Worm (Caenorhabditis elegans) whole organism, young adult: ENCODE data around the gene dpm-3.

ENCODE experiments used
- B0261.1 ChIP-seq: sonication (generic microtip); optimal IDR thresholded peaks from 2 replicates; lab custom pipeline; 2016; ENCODE audit warnings: mild to moderate bottlenecking, missing genetic modification characterization, moderate library complexity, missing compliant biosample characterization
- C06A6.2 ChIP-seq: fragments of 200-800 bp; sonication (Bioruptor generic); conservative IDR thresholded peaks from 2 replicates; pipeline ENCODE4 v1.3.6; 2022; ENCODE audit warnings: missing genetic modification characterization, missing compliant biosample characterization
- D2030.7 ChIP-seq: fragments of 200-800 bp; sonication (Bioruptor generic); IDR thresholded peaks from 2 replicates; pipeline ENCODE4 v1.3.6; 2022; ENCODE audit warnings: missing genetic modification reagents, missing genetic modification characterization, missing compliant biosample characterization
- F23B12.7 ChIP-seq: sonication (generic microtip); optimal IDR thresholded peaks from 2 replicates; lab custom pipeline; 2017; ENCODE audit warnings: missing genetic modification characterization, mild to moderate bottlenecking, missing compliant biosample characterization, antibody characterized with exemption, moderate library complexity; ENCODE audit not compliant: insufficient read depth
- F49E8.2 ChIP-seq: sonication (generic microtip); optimal IDR thresholded peaks from 3 replicates; lab custom pipeline; 2017; ENCODE audit warnings: missing genetic modification characterization, mild to moderate bottlenecking, missing compliant biosample characterization, antibody characterized with exemption, moderate library complexity; ENCODE audit not compliant: insufficient read depth
- F57A8.1 ChIP-seq: fragments of 200-800 bp; sonication (Bioruptor generic); optimal IDR thresholded peaks from 2 replicates; lab custom pipeline; 2018; ENCODE audit warnings: mild to moderate bottlenecking, missing genetic modification characterization, moderate library complexity, missing compliant biosample characterization
- Y56A3A.18 ChIP-seq: fragments of 200-800 bp; sonication (Bioruptor generic); IDR thresholded peaks from 2 replicates; pipeline ENCODE4 v1.3.6; 2022; ENCODE audit warnings: missing genetic modification reagents, missing genetic modification characterization, missing compliant biosample characterization
- Y79H2A.3 ChIP-seq: fragments of 200-800 bp; sonication (Bioruptor generic); conservative IDR thresholded peaks from 2 replicates; pipeline ENCODE4 v1.3.6; 2022; ENCODE audit warnings: missing genetic modification reagents, missing genetic modification characterization, missing compliant biosample characterization
- Y95B8A.8 ChIP-seq: fragments of 200-800 bp; sonication (Bioruptor generic); IDR thresholded peaks from 2 replicates; pipeline ENCODE4 v1.3.6; 2022; ENCODE audit warnings: missing genetic modification reagents, missing genetic modification characterization, missing compliant biosample characterization
- akir-1 ChIP-seq: fragments of 200-800 bp; sonication (Bioruptor generic); optimal IDR thresholded peaks from 2 replicates; lab custom pipeline; 2018; ENCODE audit warnings: mild to moderate bottlenecking, missing genetic modification characterization, moderate library complexity, missing compliant biosample characterization
- aptf-3 ChIP-seq: fragments of 200-800 bp; sonication (Bioruptor generic); IDR thresholded peaks from 2 replicates; pipeline ENCODE4 v1.3.6; 2022; ENCODE audit warnings: missing genetic modification characterization, missing compliant biosample characterization
- athp-1 ChIP-seq: sonication (generic microtip); optimal IDR thresholded peaks from 2 replicates; lab custom pipeline; 2017; ENCODE audit warnings: mild to moderate bottlenecking, missing genetic modification characterization, missing compliant biosample characterization
- attf-3 ChIP-seq: fragments of 200-800 bp; sonication (Bioruptor generic); conservative IDR thresholded peaks from 2 replicates; pipeline ENCODE4 v1.3.6; 2022; ENCODE audit warnings: missing genetic modification reagents, missing genetic modification characterization, missing compliant biosample characterization
- bed-1 ChIP-seq: fragments of 200-800 bp; sonication (Bioruptor generic); IDR thresholded peaks from 2 replicates; pipeline ENCODE4 v1.3.6; 2022; ENCODE audit warnings: missing genetic modification reagents, missing genetic modification characterization, missing compliant biosample characterization
- bed-2 ChIP-seq: fragments of 200-800 bp; sonication (Bioruptor generic); IDR thresholded peaks from 2 replicates; pipeline ENCODE4 v1.3.6; 2022; ENCODE audit warnings: missing genetic modification reagents, missing genetic modification characterization, missing compliant biosample characterization
- cebp-1 ChIP-seq, 2 experiments: fragments of 200-800 bp in 1 of 2; sonication (Bioruptor generic) in 1 of 2; sonication (generic microtip) in 1 of 2; IDR thresholded peaks in 1 of 2; optimal IDR thresholded peaks in 1 of 2; 2 replicates each; pipeline versions ENCODE4 v1.3.6 to Lab custom; 2017 to 2022; ENCODE audit warnings: missing compliant biosample characterization in 2 of 2, missing genetic modification characterization in 2 of 2, mild to moderate bottlenecking in 1 of 2, missing genetic modification reagents in 1 of 2, moderate library complexity in 1 of 2
- ceh-91 ChIP-seq: fragments of 200-800 bp; sonication (Bioruptor generic); IDR thresholded peaks from 2 replicates; pipeline ENCODE4 v1.3.6; 2022; ENCODE audit warnings: missing genetic modification reagents, missing genetic modification characterization, missing compliant biosample characterization
- dpff-1 ChIP-seq: sonication (generic microtip); optimal IDR thresholded peaks from 2 replicates; lab custom pipeline; 2017; ENCODE audit warnings: mild to moderate bottlenecking, missing genetic modification characterization, missing compliant biosample characterization
- hlh-12 ChIP-seq: sonication (generic microtip); optimal IDR thresholded peaks from 2 replicates; lab custom pipeline; 2016; ENCODE audit warnings: missing genetic modification characterization, missing compliant biosample characterization
- hlh-26 ChIP-seq: fragments of 200-800 bp; sonication (Bioruptor generic); conservative IDR thresholded peaks from 2 replicates; pipeline ENCODE4 v1.3.6; 2022; ENCODE audit warnings: missing genetic modification reagents, missing genetic modification characterization, missing compliant biosample characterization
- hmg-1.2 ChIP-seq: fragments of 200-800 bp; sonication (Bioruptor generic); IDR thresholded peaks from 2 replicates; pipeline ENCODE4 v1.3.6; 2022; ENCODE audit warnings: missing genetic modification reagents, missing genetic modification characterization, missing compliant biosample characterization
- hrde-1 ChIP-seq: sonication (generic microtip); optimal IDR thresholded peaks from 2 replicates; lab custom pipeline; 2016; ENCODE audit warnings: missing genetic modification characterization, mild to moderate bottlenecking, missing compliant biosample characterization, moderate library complexity, missing genotype, missing genetic modification reagents, borderline replicate concordance
- hsf-1 ChIP-seq: fragments of 200-800 bp; sonication (Bioruptor generic); IDR thresholded peaks from 2 replicates; pipeline ENCODE4 v1.3.6; 2022; ENCODE audit warnings: missing genetic modification reagents, missing genetic modification characterization, missing compliant biosample characterization
- lag-1 ChIP-seq: fragments of 200-800 bp; sonication (Bioruptor generic); IDR thresholded peaks from 2 replicates; pipeline ENCODE4 v1.3.6; 2022; ENCODE audit warnings: missing genetic modification reagents, missing genetic modification characterization, missing compliant biosample characterization
- lin-26 ChIP-seq: fragments of 200-800 bp; sonication (Bioruptor generic); IDR thresholded peaks from 2 replicates; pipeline ENCODE4 v1.3.6; 2022; ENCODE audit warnings: missing genetic modification reagents, missing genetic modification characterization, missing compliant biosample characterization
- lin-35 ChIP-seq, 3 experiments: fragments of 150-350 bp in 2 of 3; sonication (generic microtip) in 1 of 3; optimal IDR thresholded peaks; 2 replicates each; lab custom pipeline; 2014 to 2018; ENCODE audit warnings: missing biosample characterization in 3 of 3, missing genetic modification characterization in 3 of 3, missing genetic modification reagents in 3 of 3
- lin-40 ChIP-seq: sonication (generic microtip); optimal IDR thresholded peaks from 2 replicates; lab custom pipeline; 2016; ENCODE audit warnings: missing genetic modification characterization, mild to moderate bottlenecking, missing compliant biosample characterization, missing genotype, missing genetic modification reagents
- lin-54 ChIP-seq: fragments of 200-800 bp; sonication (Bioruptor generic); optimal IDR thresholded peaks from 2 replicates; lab custom pipeline; 2018; ENCODE audit warnings: mild to moderate bottlenecking, missing genetic modification characterization, missing compliant biosample characterization
- lsy-27 ChIP-seq: sonication (generic microtip); optimal IDR thresholded peaks from 2 replicates; lab custom pipeline; 2017; ENCODE audit warnings: missing genetic modification characterization, mild to moderate bottlenecking, missing compliant biosample characterization, antibody characterized with exemption, missing genotype, borderline replicate concordance; ENCODE audit not compliant: insufficient read depth
- madf-3 ChIP-seq: fragments of 200-800 bp; sonication (Bioruptor generic); IDR thresholded peaks from 2 replicates; pipeline ENCODE4 v1.3.6; 2022; ENCODE audit warnings: missing genetic modification reagents, missing genetic modification characterization, missing compliant biosample characterization
- nhr-120 ChIP-seq: fragments of 200-800 bp; sonication (Bioruptor generic); IDR thresholded peaks from 2 replicates; pipeline ENCODE4 v1.3.6; 2022; ENCODE audit warnings: missing genetic modification characterization, missing compliant biosample characterization
- nhr-179 ChIP-seq: sonication (generic microtip); optimal IDR thresholded peaks from 2 replicates; lab custom pipeline; 2016; ENCODE audit warnings: mild to moderate bottlenecking, missing genetic modification characterization, missing compliant biosample characterization
- nhr-80 ChIP-seq: sonication (generic microtip); optimal IDR thresholded peaks from 2 replicates; lab custom pipeline; 2016; ENCODE audit warnings: missing genetic modification characterization, missing compliant biosample characterization
- pha-4 ChIP-seq: fragments of 150-350 bp; sonication (generic microtip); optimal IDR thresholded peaks from 2 replicates; lab custom pipeline; 2014; ENCODE audit warnings: missing biosample characterization, missing genetic modification reagents, missing genetic modification characterization
- repo-1 ChIP-seq: sonication (generic microtip); optimal IDR thresholded peaks from 2 replicates; lab custom pipeline; 2017; ENCODE audit warnings: mild to moderate bottlenecking, missing genetic modification characterization, missing compliant biosample characterization
- snpc-1.3 ChIP-seq: sonication (generic microtip); optimal IDR thresholded peaks from 2 replicates; lab custom pipeline; 2017; ENCODE audit warnings: missing genetic modification characterization, mild to moderate bottlenecking, missing compliant biosample characterization, antibody characterized with exemption, moderate library complexity, missing genotype, missing genetic modification reagents; ENCODE audit not compliant: insufficient read depth
- snpc-3.4 ChIP-seq: sonication (generic microtip); optimal IDR thresholded peaks from 2 replicates; lab custom pipeline; 2017; ENCODE audit warnings: missing genetic modification characterization, mild to moderate bottlenecking, missing compliant biosample characterization, antibody characterized with exemption, moderate library complexity, missing genotype, missing genetic modification reagents
- snpc-4 ChIP-seq, 5 experiments: fragments of 150-350 bp in 1 of 5; sonication (generic microtip) in 4 of 5; optimal IDR thresholded peaks; 2 replicates each; lab custom pipeline; 2014 to 2018; ENCODE audit warnings: missing genetic modification characterization in 5 of 5, missing biosample characterization in 3 of 5, antibody characterized with exemption in 2 of 5, mild to moderate bottlenecking in 2 of 5, missing compliant biosample characterization in 2 of 5, missing genotype in 2 of 5, moderate library complexity in 2 of 5, missing genetic modification reagents in 1 of 5
- sptf-2 ChIP-seq: fragments of 200-800 bp; sonication (Bioruptor generic); optimal IDR thresholded peaks from 2 replicates; lab custom pipeline; 2018; ENCODE audit warnings: mild to moderate bottlenecking, missing genetic modification characterization, missing compliant biosample characterization
- tbp1 ChIP-seq: fragments of 200-800 bp; sonication (Bioruptor generic); optimal IDR thresholded peaks from 2 replicates; lab custom pipeline; 2018; ENCODE audit warnings: mild to moderate bottlenecking, missing genetic modification characterization, missing compliant biosample characterization
- tlf-1 ChIP-seq: fragments of 200-800 bp; sonication (Bioruptor generic); optimal IDR thresholded peaks from 2 replicates; lab custom pipeline; 2018; ENCODE audit warnings: mild to moderate bottlenecking, missing genetic modification characterization, missing compliant biosample characterization
- ztf-18 ChIP-seq: sonication (generic microtip); optimal IDR thresholded peaks from 2 replicates; lab custom pipeline; 2016; ENCODE audit warnings: missing genotype, mild to moderate bottlenecking, missing genetic modification characterization, missing compliant biosample characterization
- ztf-25 ChIP-seq: fragments of 200-800 bp; sonication (Bioruptor generic); IDR thresholded peaks from 2 replicates; pipeline ENCODE4 v1.3.6; 2022; ENCODE audit warnings: missing genetic modification reagents, missing genetic modification characterization, missing compliant biosample characterization
- ztf-26 ChIP-seq: sonication (generic microtip); optimal IDR thresholded peaks from 2 replicates; lab custom pipeline; 2017; ENCODE audit warnings: missing genetic modification characterization, missing compliant biosample characterization
- ztf-3 ChIP-seq: fragments of 200-800 bp; sonication (Bioruptor generic); optimal IDR thresholded peaks from 2 replicates; lab custom pipeline; 2018; ENCODE audit warnings: mild to moderate bottlenecking, missing genetic modification characterization, missing compliant biosample characterization

Gene dpm-3

ce11 chrIV:12391003-12391637 is at the start of gene dpm-3, which contains the start of gene rps-23 (continued):
- no peak for TF ChIP-seq hlh-26
- TF ChIP-seq nhr-179 (tag; lab: Kevin White, UChicago), result no peak
- TF ChIP-seq aptf-3 (GFP tag; lab: Robert Waterston, UW), result no peak
- no peak for TF ChIP-seq lin-40 (tag; lab: Kevin White, UChicago)
- no peak for TF ChIP-seq lsy-27
- TF ChIP-seq pha-4, result peak; percentile 93
- TF ChIP-seq lag-1 (GFP tag; lab: Robert Waterston, UW), result 0 out of 2 replicates have a peak, but pooled peaks have one; percentile 32
- TF ChIP-seq hlh-12 (tag; lab: Kevin White, UChicago), result no peak
- TF ChIP-seq athp-1 (tag; lab: Kevin White, UChicago), result peak; percentile 89
- TF ChIP-seq snpc-3.4 (tag; lab: Kevin White, UChicago), result peak; percentile 75
- peak; percentile 93 for TF ChIP-seq F23B12.7 (tag; lab: Kevin White, UChicago)
- TF ChIP-seq hmg-1.2, result peak; percentile 79
- TF ChIP-seq lin-54 (GFP tag; lab: Kevin White, UChicago), result peak; percentile 91
- peak; percentile 42 for TF ChIP-seq repo-1 (tag; lab: Kevin White, UChicago)
- TF ChIP-seq nhr-120 (GFP tag; lab: Robert Waterston, UW), result 0 out of 2 replicates have a peak, but pooled peaks have one; percentile 62
- peak; percentile 69 for TF ChIP-seq hrde-1 (tag; lab: Kevin White, UChicago)
- no peak for TF ChIP-seq dpff-1 (tag; lab: Kevin White, UChicago)
- TF ChIP-seq tbp1 (GFP tag; lab: Kevin White, UChicago), result peak; percentile 75
- TF ChIP-seq bed-2 (GFP tag; lab: Robert Waterston, UW), result peak; percentile 96
- TF ChIP-seq Y56A3A.18 (GFP tag; lab: Robert Waterston, UW), result peak; percentile 84
- TF ChIP-seq ceh-91, result peak; percentile 95
- peak; percentile 83 for TF ChIP-seq nhr-80
- TF ChIP-seq ztf-3 (GFP tag; lab: Kevin White, UChicago), result no peak
- TF ChIP-seq D2030.7 (GFP tag; lab: Robert Waterston, UW), result peak; percentile 95
- TF ChIP-seq tlf-1, result peak; percentile 95
- peak; percentile 94 for TF ChIP-seq Y95B8A.8 (GFP tag; lab: Robert Waterston, UW)
- peak; percentile 50 for TF ChIP-seq snpc-4 (GFP tag; optimal IDR thresholded peaks at IDR 0.05; lab: Kevin White, UChicago)
- peak; percentile 65 to 82 (median 76) for TF ChIP-seq snpc-4 (tag; optimal IDR thresholded peaks at IDR 0.05; lab: Kevin White, UChicago)
- peak; percentile 40 for TF ChIP-seq sptf-2 (GFP tag; lab: Kevin White, UChicago)
- no peak for TF ChIP-seq akir-1 (GFP tag; lab: Kevin White, UChicago)
- TF ChIP-seq F57A8.1 (GFP tag; lab: Kevin White, UChicago), result no peak
- peak; percentile 76 for TF ChIP-seq hsf-1
- TF ChIP-seq attf-3 (GFP tag; lab: Robert Waterston, UW), result peak; percentile 88
- TF ChIP-seq ztf-26 (tag; lab: Kevin White, UChicago), result peak; percentile 49
- peak; percentile 61; the same call in 1 of the 2 replicates for TF ChIP-seq lin-26 (GFP tag; lab: Robert Waterston, UW)
- peak; percentile 37 for TF ChIP-seq B0261.1 (tag; lab: Kevin White, UChicago)
- TF ChIP-seq ztf-18 (tag; lab: Kevin White, UChicago), result peak; percentile 63
- peak in 2 of 3 experiments; percentile 18 to 86 for TF ChIP-seq lin-35 (GFP tag; optimal IDR thresholded peaks at IDR 0.05; lab: Kevin White, UChicago)
- peak; percentile 96 for TF ChIP-seq ztf-25 (GFP tag; lab: Robert Waterston, UW)
- peak; percentile 87 for TF ChIP-seq F49E8.2 (tag; lab: Kevin White, UChicago)
- peak; percentile 94 for TF ChIP-seq snpc-1.3 (tag; lab: Kevin White, UChicago)
- peak; percentile 95 for TF ChIP-seq madf-3 (GFP tag; lab: Robert Waterston, UW)
- peak; percentile 52 for TF ChIP-seq C06A6.2 (GFP tag; lab: Robert Waterston, UW)
- TF ChIP-seq cebp-1 (GFP tag; IDR thresholded peaks at IDR 0.05; lab: Robert Waterston, UW), result peak; percentile 83
- TF ChIP-seq cebp-1 (tag; optimal IDR thresholded peaks at IDR 0.05; lab: Kevin White, UChicago), result peak; percentile 89
- 0 out of 2 replicates have a peak, but pooled peaks have one; percentile 19 for TF ChIP-seq bed-1 (GFP tag; lab: Robert Waterston, UW)
- peak; percentile 89 for TF ChIP-seq Y79H2A.3 (GFP tag; lab: Robert Waterston, UW)
